Fruit fly (Drosophila melanogaster): ENCODE results near the gene meng.

Gene meng

dm6 chr2L:6722822-6723749 is 19.2 kb upstream of the meng start, which contains the start of gene homer (continued):
- TF ChIP-seq repo (GFP tag; optimal IDR thresholded peaks at IDR 0.05) (no peak), NC2β (GFP tag; optimal IDR thresholded peaks at IDR 0.05) (no peak), otp (GFP tag; IDR thresholded peaks at IDR 0.05) (0 out of 3 replicates have a peak, but pooled peaks have one; percentile 20), Dek (tag; optimal IDR thresholded peaks at IDR 0.05) (no peak), CG1792 (GFP tag; optimal IDR thresholded peaks at IDR 0.05) (no peak), E2f2 (GFP tag; IDR thresholded peaks at IDR 0.05) (peak; percentile 78; the same call in 1 of the 2 replicates), Dref (GFP tag; IDR thresholded peaks at IDR 0.05) (peak; percentile 98), CG34224 (GFP tag; IDR thresholded peaks at IDR 0.05; ENCODE audit: partially characterized antibody) (peak; percentile 90; the same call in 2 of the 3 replicates), CG2116 (GFP tag; optimal IDR thresholded peaks at IDR 0.05) (peak; percentile 69), Jarid2 (GFP tag; optimal IDR thresholded peaks at IDR 0.05) (no peak), CG8281 (tag; optimal IDR thresholded peaks at IDR 0.05) (no peak), CHES-1-like (GFP tag; optimal IDR thresholded peaks at IDR 0.05) (peak; percentile 26), CG14965 (GFP tag; optimal IDR thresholded peaks at IDR 0.05; ENCODE audit: borderline replicate concordance) (no peak), esg (GFP tag; conservative IDR thresholded peaks at IDR 0.05) (no peak), dan (GFP tag; IDR thresholded peaks at IDR 0.05) (no peak), sr (GFP tag; IDR thresholded peaks at IDR 0.05) (peak; percentile 98), sob (GFP tag; IDR thresholded peaks at IDR 0.05) (no peak), Oli (tag; optimal IDR thresholded peaks at IDR 0.05) (no peak), Nf-YA (GFP tag; IDR thresholded peaks at IDR 0.05) (no peak), crp (GFP tag; optimal IDR thresholded peaks at IDR 0.05) (no peak), CG4617 (GFP tag; optimal IDR thresholded peaks at IDR 0.05; ENCODE audit: borderline replicate concordance) (peak; percentile 88), pho (GFP tag; optimal IDR thresholded peaks at IDR 0.05) (no peak), NFAT (GFP tag; IDR thresholded peaks at IDR 0.05) (no peak), CG10321 (GFP tag; IDR thresholded peaks at IDR 0.05) (no peak), lola (GFP tag; optimal IDR thresholded peaks at IDR 0.05) (no peak), dpn (GFP tag; optimal IDR thresholded peaks at IDR 0.05) (no peak), vvl (GFP tag; IDR thresholded peaks at IDR 0.05) (peak; percentile 18; the same call in 1 of the 2 replicates), CG13894 (tag; optimal IDR thresholded peaks at IDR 0.05) (no peak), Rfx (GFP tag; IDR thresholded peaks at IDR 0.05) (peak; percentile 23; the same call in 1 of the 2 replicates), CG12155 (GFP tag; optimal IDR thresholded peaks at IDR 0.05) (no peak), CG12299 (tag; optimal IDR thresholded peaks at IDR 0.05) (no peak), CG9727 (GFP tag; optimal IDR thresholded peaks at IDR 0.05) (no peak), Ravus (GFP tag; IDR thresholded peaks at IDR 0.05) (no peak), Lhr (GFP tag; optimal IDR thresholded peaks at IDR 0.05) (no peak), vnd (GFP tag; IDR thresholded peaks at IDR 0.05; ENCODE audit: partially characterized antibody) (peak; percentile 93), GATAe (GFP tag; conservative IDR thresholded peaks at IDR 0.05) (no peak), CG34376 (GFP tag; optimal IDR thresholded peaks at IDR 0.05) (peak; percentile 20), CG12391 (tag; optimal IDR thresholded peaks at IDR 0.05) (peak; percentile 18), Tbp (GFP tag; optimal IDR thresholded peaks at IDR 0.05) (no peak), pnt (GFP tag; optimal IDR thresholded peaks at IDR 0.05) (no peak), kni (GFP tag; optimal IDR thresholded peaks at IDR 0.05) (peak; percentile 55), CG32772 (GFP tag; IDR thresholded peaks at IDR 0.05) (peak; percentile 25; the same call in 1 of the 2 replicates), CG15696 (tag; optimal IDR thresholded peaks at IDR 0.05) (no peak), CG32767 (GFP tag; IDR thresholded peaks at IDR 0.05) (peak; percentile 53; the same call in 1 of the 2 replicates), CG15514 (GFP tag; optimal IDR thresholded peaks at IDR 0.05) (peak; percentile 40), Blimp-1 (GFP tag; optimal IDR thresholded peaks at IDR 0.05) (no peak), unc-4 (GFP tag; IDR thresholded peaks at IDR 0.05; ENCODE audit: partially characterized antibody) (peak; percentile 86)
